Fruit fly (Drosophila melanogaster) whole organism, wandering third instar larva: Measurements from ENCODE around the gene PolrMT.

Experiments used
- Abd-B ChIP-seq: fragments of >200 bp; optimal IDR thresholded peaks from 2 replicates; lab custom pipeline; 2017; ENCODE audit warnings: missing biosample characterization, missing genetic modification characterization
- HLH106 ChIP-seq: fragments of 200-800 bp; optimal IDR thresholded peaks from 3 replicates; lab custom pipeline; 2019; ENCODE audit warnings: missing biosample characterization, mild to moderate bottlenecking, missing genetic modification characterization, moderate library complexity
- Hr83 ChIP-seq: fragments of 200-300 bp; sonication (Bioruptor generic); optimal IDR thresholded peaks from 2 replicates; lab custom pipeline; 2016; ENCODE audit warnings: missing biosample characterization, mild to moderate bottlenecking, missing genetic modification characterization, moderate library complexity; ENCODE audit not compliant: poor library complexity, severe bottlenecking
- brk ChIP-seq: fragments of 200-800 bp; sonication (Bioruptor generic); optimal IDR thresholded peaks from 2 replicates; lab custom pipeline; 2016; ENCODE audit warnings: missing biosample characterization, mild to moderate bottlenecking, missing genetic modification characterization
- dmrt93B ChIP-seq: fragments of 200-800 bp; sonication (Bioruptor generic); optimal IDR thresholded peaks from 2 replicates; lab custom pipeline; 2018; ENCODE audit warnings: missing biosample characterization, mild to moderate bottlenecking, missing genetic modification characterization
- dsf ChIP-seq: sonication (Bioruptor generic); optimal IDR thresholded peaks from 2 replicates; lab custom pipeline; 2016; ENCODE audit warnings: missing biosample characterization, missing genetic modification characterization, borderline replicate concordance
- ey ChIP-seq: fragments of 200-800 bp; sonication (Bioruptor generic); optimal IDR thresholded peaks from 2 replicates; lab custom pipeline; 2016; ENCODE audit warnings: missing biosample characterization, missing genetic modification characterization
- fru ChIP-seq: fragments of 200-800 bp; sonication (Bioruptor generic); optimal IDR thresholded peaks from 3 replicates; lab custom pipeline; 2016; ENCODE audit warnings: missing biosample characterization, mild to moderate bottlenecking, missing genetic modification characterization
- h ChIP-seq: fragments of 200-800 bp; sonication (Bioruptor generic); optimal IDR thresholded peaks from 3 replicates; lab custom pipeline; 2016; ENCODE audit warnings: missing biosample characterization, mild to moderate bottlenecking, missing genetic modification characterization
- lola ChIP-seq: fragments of >200 bp; optimal IDR thresholded peaks from 2 replicates; lab custom pipeline; 2017; ENCODE audit warnings: missing biosample characterization, missing genetic modification characterization
- psq ChIP-seq: fragments of 200-800 bp; sonication (Bioruptor generic); optimal IDR thresholded peaks from 3 replicates; lab custom pipeline; 2017; ENCODE audit warnings: missing biosample characterization, mild to moderate bottlenecking, missing genetic modification characterization, moderate library complexity
- usp ChIP-seq: fragments of >200 bp; optimal IDR thresholded peaks from 2 replicates; lab custom pipeline; 2017; ENCODE audit warnings: missing biosample characterization, missing genetic modification characterization

DNA sequence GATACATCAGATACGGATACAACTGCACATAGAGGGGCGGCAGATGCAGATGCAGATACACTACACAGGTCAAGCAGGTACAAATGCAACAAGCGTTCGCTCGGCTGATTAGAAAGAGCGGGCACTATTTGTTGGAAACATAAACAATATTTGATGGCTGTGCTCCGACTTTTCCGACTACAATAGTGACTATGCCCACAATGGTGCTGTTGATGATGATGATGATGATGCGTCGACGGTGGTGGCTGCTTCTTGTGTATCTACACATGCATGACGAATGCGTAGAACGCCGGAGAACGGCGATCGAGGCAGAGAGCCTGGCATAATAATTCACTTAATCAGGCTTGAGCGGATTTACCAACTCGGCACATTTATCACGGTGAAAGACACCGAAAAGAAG, 40.2 kb downstream of the PolrMT start:
- TF ChIP-seq h (GFP tag; lab: Kevin White, UChicago) (no peak), brk (GFP tag; lab: Kevin White, UChicago) (no peak), psq (GFP tag; lab: Kevin White, UChicago) (no peak), HLH106 (tag; lab: Kevin White, UChicago) (no peak), Abd-B (no peak), dsf (no peak), ey (no peak), fru (no peak), Hr83 (no peak), lola (GFP tag; lab: Kevin White, UChicago) (no peak), dmrt93B (no peak), usp (no peak)
